Worm (Caenorhabditis elegans) whole organism, L3 larva: ENCODE results near the gene mre-11.

Experiments
- R02D3.7 ChIP-seq: fragments of 150-350 bp; optimal IDR thresholded peaks from 2 replicates; lab custom pipeline; 2014; ENCODE audit warnings: missing biosample characterization, missing genetic modification characterization
- aly-2 ChIP-seq: fragments of 150-350 bp; optimal IDR thresholded peaks from 2 replicates; lab custom pipeline; 2014; ENCODE audit warnings: missing biosample characterization, missing genetic modification characterization
- ama-1 ChIP-seq: fragments of 150-350 bp; optimal IDR thresholded peaks from 2 replicates; lab custom pipeline; 2018
- ceh-16 ChIP-seq: sonication (generic microtip); optimal IDR thresholded peaks from 2 replicates; lab custom pipeline; 2017; ENCODE audit warnings: missing biosample characterization, missing genetic modification characterization
- ceh-28 ChIP-seq: fragments of 150-350 bp; optimal IDR thresholded peaks from 2 replicates; lab custom pipeline; 2014; ENCODE audit warnings: missing biosample characterization, missing genetic modification reagents, missing genetic modification characterization
- ceh-82 ChIP-seq: fragments of 150-350 bp; optimal IDR thresholded peaks from 2 replicates; lab custom pipeline; 2014; ENCODE audit warnings: missing biosample characterization, missing genetic modification characterization
- ceh-9 ChIP-seq: sonication (generic microtip); optimal IDR thresholded peaks from 2 replicates; lab custom pipeline; 2018; ENCODE audit warnings: missing biosample characterization, missing genetic modification characterization
- daf-12 ChIP-seq: fragments of 150-350 bp; optimal IDR thresholded peaks from 2 replicates; lab custom pipeline; 2014; ENCODE audit warnings: missing biosample characterization, missing genetic modification reagents, missing genetic modification characterization
- egl-27 ChIP-seq: sonication (generic microtip); optimal IDR thresholded peaks from 4 replicates; lab custom pipeline; 2017; ENCODE audit warnings: missing biosample characterization, missing genetic modification reagents, missing genetic modification characterization
- egl-5 ChIP-seq: fragments of 150-350 bp; optimal IDR thresholded peaks from 2 replicates; lab custom pipeline; 2017; ENCODE audit warnings: missing biosample characterization, missing genetic modification reagents, missing genetic modification characterization, inconsistent platforms
- elt-1 ChIP-seq: fragments of 150-350 bp; optimal IDR thresholded peaks from 2 replicates; lab custom pipeline; 2014; ENCODE audit warnings: missing biosample characterization, missing genetic modification characterization
- elt-2 ChIP-seq: sonication (generic microtip); optimal IDR thresholded peaks from 2 replicates; lab custom pipeline; 2016; ENCODE audit warnings: missing genetic modification reagents, mild to moderate bottlenecking, missing genetic modification characterization, missing compliant biosample characterization
- eor-1 ChIP-seq, 2 experiments: fragments of 150-350 bp; optimal IDR thresholded peaks; 2 replicates each; lab custom pipeline; 2014 to 2018; ENCODE audit warnings: missing biosample characterization in 2 of 2, missing genetic modification characterization in 2 of 2
- fkh-10 ChIP-seq: sonication (generic microtip); optimal IDR thresholded peaks from 2 replicates; lab custom pipeline; 2017; ENCODE audit warnings: missing biosample characterization, missing genetic modification reagents, missing genetic modification characterization
- fkh-2 ChIP-seq: fragments of 150-350 bp; optimal IDR thresholded peaks from 2 replicates; lab custom pipeline; 2014; ENCODE audit warnings: missing biosample characterization, missing genetic modification reagents, missing genetic modification characterization
- fos-1 ChIP-seq: fragments of 150-350 bp; optimal IDR thresholded peaks from 2 replicates; lab custom pipeline; 2014; ENCODE audit warnings: missing biosample characterization, missing genetic modification characterization
- hmg-11 ChIP-seq: sonication (generic microtip); optimal IDR thresholded peaks from 2 replicates; lab custom pipeline; 2016; ENCODE audit warnings: missing genetic modification characterization, missing compliant biosample characterization
- jun-1 ChIP-seq: fragments of 150-350 bp; optimal IDR thresholded peaks from 2 replicates; lab custom pipeline; 2014; ENCODE audit warnings: missing biosample characterization, missing genetic modification reagents, missing genetic modification characterization
- lin-15B ChIP-seq: fragments of 150-350 bp; optimal IDR thresholded peaks from 2 replicates; lab custom pipeline; 2014; ENCODE audit warnings: missing biosample characterization, missing genetic modification characterization
- lin-39 ChIP-seq: fragments of 150-350 bp; optimal IDR thresholded peaks from 2 replicates; lab custom pipeline; 2018; ENCODE audit warnings: missing biosample characterization, missing genetic modification reagents, missing genetic modification characterization
- lsy-12 ChIP-seq: sonication (generic microtip); optimal IDR thresholded peaks from 2 replicates; lab custom pipeline; 2016; ENCODE audit warnings: mild to moderate bottlenecking, missing genetic modification characterization, missing compliant biosample characterization
- mdl-1 ChIP-seq: fragments of 150-350 bp; optimal IDR thresholded peaks from 2 replicates; lab custom pipeline; 2014; ENCODE audit warnings: missing biosample characterization, missing genetic modification characterization
- mml-1 ChIP-seq: fragments of 150-350 bp; sonication (generic microtip); optimal IDR thresholded peaks from 3 replicates; lab custom pipeline; 2014; ENCODE audit warnings: missing biosample characterization, missing genetic modification characterization
- nfya-1 ChIP-seq: sonication (generic microtip); optimal IDR thresholded peaks from 2 replicates; lab custom pipeline; 2017; ENCODE audit warnings: missing genetic modification characterization, mild to moderate bottlenecking, missing compliant biosample characterization, antibody characterized with exemption, moderate library complexity; ENCODE audit not compliant: insufficient read depth
- nhr-11 ChIP-seq: fragments of 150-350 bp; optimal IDR thresholded peaks from 2 replicates; lab custom pipeline; 2014; ENCODE audit warnings: missing biosample characterization, missing genetic modification characterization
- nhr-12 ChIP-seq: fragments of 150-350 bp; optimal IDR thresholded peaks from 2 replicates; lab custom pipeline; 2014; ENCODE audit warnings: missing biosample characterization, missing genetic modification characterization
- nhr-23 ChIP-seq: fragments of 150-350 bp; optimal IDR thresholded peaks from 2 replicates; lab custom pipeline; 2014; ENCODE audit warnings: missing biosample characterization, missing genetic modification reagents, missing genetic modification characterization
- nhr-237 ChIP-seq: fragments of 150-350 bp; optimal IDR thresholded peaks from 2 replicates; lab custom pipeline; 2014; ENCODE audit warnings: missing biosample characterization, missing genetic modification characterization
- nhr-25 ChIP-seq: sonication (generic microtip); optimal IDR thresholded peaks from 2 replicates; lab custom pipeline; 2017; ENCODE audit warnings: missing biosample characterization, missing genetic modification characterization
- nhr-28 ChIP-seq: fragments of 150-350 bp; optimal IDR thresholded peaks from 2 replicates; lab custom pipeline; 2014; ENCODE audit warnings: missing biosample characterization, missing genetic modification characterization
- nhr-43 ChIP-seq: sonication (generic microtip); optimal IDR thresholded peaks from 2 replicates; lab custom pipeline; 2016; ENCODE audit warnings: mild to moderate bottlenecking, missing genetic modification characterization, missing compliant biosample characterization; ENCODE audit not compliant: poor library complexity, severe bottlenecking
- nhr-67 ChIP-seq: fragments of 150-350 bp; optimal IDR thresholded peaks from 2 replicates; lab custom pipeline; 2014; ENCODE audit warnings: missing biosample characterization, missing genetic modification characterization
- nhr-76 ChIP-seq: fragments of 150-350 bp; sonication (generic microtip); optimal IDR thresholded peaks from 5 replicates; lab custom pipeline; 2014; ENCODE audit warnings: missing biosample characterization, missing genetic modification characterization
- nhr-77 ChIP-seq: fragments of 150-350 bp; optimal IDR thresholded peaks from 2 replicates; lab custom pipeline; 2014; ENCODE audit warnings: missing biosample characterization, missing genetic modification characterization
- pha-4 ChIP-seq: fragments of 150-350 bp; optimal IDR thresholded peaks from 2 replicates; lab custom pipeline; 2014; ENCODE audit warnings: missing biosample characterization, missing genetic modification reagents, missing genetic modification characterization
- pqm-1 ChIP-seq: fragments of 150-350 bp; optimal IDR thresholded peaks from 2 replicates; lab custom pipeline; 2017; ENCODE audit warnings: missing biosample characterization, missing genetic modification characterization, inconsistent platforms
- sea-2 ChIP-seq: fragments of 150-350 bp; sonication (generic microtip); optimal IDR thresholded peaks from 4 replicates; lab custom pipeline; 2014; ENCODE audit warnings: missing biosample characterization, missing genetic modification reagents, missing genetic modification characterization
- skn-1 ChIP-seq: fragments of 150-350 bp; optimal IDR thresholded peaks from 2 replicates; lab custom pipeline; 2014; ENCODE audit warnings: missing biosample characterization, missing genetic modification characterization
- snpc-4 ChIP-seq: fragments of 150-350 bp; optimal IDR thresholded peaks from 2 replicates; lab custom pipeline; 2014; ENCODE audit warnings: missing biosample characterization, missing genetic modification characterization
- tbx-2 ChIP-seq: sonication (generic microtip); optimal IDR thresholded peaks from 2 replicates; lab custom pipeline; 2016; ENCODE audit warnings: mild to moderate bottlenecking, missing genetic modification characterization, missing compliant biosample characterization
- unc-39 ChIP-seq: sonication (generic microtip); optimal IDR thresholded peaks from 4 replicates; lab custom pipeline; 2017; ENCODE audit warnings: missing biosample characterization, missing genetic modification characterization
- unc-62 ChIP-seq: fragments of 150-350 bp; sonication (generic microtip); optimal IDR thresholded peaks from 4 replicates; lab custom pipeline; 2014; ENCODE audit warnings: missing biosample characterization, missing genetic modification reagents, missing genetic modification characterization
- zag-1 ChIP-seq: fragments of 150-350 bp; optimal IDR thresholded peaks from 2 replicates; lab custom pipeline; 2014; ENCODE audit warnings: missing biosample characterization, missing genetic modification characterization
- ztf-11 ChIP-seq: fragments of 150-350 bp; optimal IDR thresholded peaks from 2 replicates; lab custom pipeline; 2014; ENCODE audit warnings: missing biosample characterization, missing genetic modification characterization
- ztf-4 ChIP-seq: fragments of 150-350 bp; optimal IDR thresholded peaks from 2 replicates; lab custom pipeline; 2014; ENCODE audit warnings: missing biosample characterization, missing genetic modification characterization

The mre-11 gene

DNA sequence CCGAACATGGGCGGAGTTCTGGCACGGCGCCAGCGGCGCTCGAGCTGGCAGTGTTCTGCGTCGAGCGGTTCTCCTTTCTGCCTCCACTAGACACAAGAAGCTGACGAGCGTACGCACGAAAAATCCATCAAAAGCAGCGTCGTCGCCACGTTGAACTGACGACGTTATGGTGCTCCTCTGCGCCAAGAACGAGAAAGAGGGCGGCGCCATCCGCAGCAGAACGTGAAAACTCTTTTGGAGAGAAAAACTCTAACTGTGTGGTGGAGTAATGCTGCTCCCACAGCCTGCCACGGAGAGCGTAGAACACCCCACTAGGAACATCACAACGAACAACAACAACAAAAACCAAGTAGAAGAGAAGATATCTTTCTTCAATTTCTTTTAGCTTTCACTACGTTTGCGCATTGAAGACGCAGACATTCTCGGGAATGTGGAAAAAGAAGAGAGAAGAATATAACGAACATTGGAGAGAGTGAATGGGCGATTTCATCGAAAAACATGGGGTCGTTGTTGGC lies 14.7 kb downstream of the mre-11 start:
- TF ChIP-seq nhr-77 (tag; lab: Kevin White, UChicago): no peak
- no peak for TF ChIP-seq zag-1 (tag; lab: Kevin White, UChicago)
- TF ChIP-seq elt-1 (tag; lab: Kevin White, UChicago): no peak
- peak; percentile 66 for TF ChIP-seq ama-1 (lab: Kevin White, UChicago)
- TF ChIP-seq fkh-10 (GFP tag; lab: Kevin White, UChicago): no peak
- TF ChIP-seq ceh-9: no peak
- TF ChIP-seq lin-15B (tag; lab: Kevin White, UChicago): no peak
- peak; percentile 11 for TF ChIP-seq nhr-43
- no peak for TF ChIP-seq daf-12 (tag; lab: Kevin White, UChicago)
- no peak for TF ChIP-seq pqm-1 (tag; lab: Kevin White, UChicago)
- no peak for TF ChIP-seq nhr-11
- no peak for TF ChIP-seq nhr-67
- TF ChIP-seq nhr-23 (tag; lab: Kevin White, UChicago): peak; percentile 73
- TF ChIP-seq elt-2: no peak
- TF ChIP-seq nhr-28 (tag; lab: Kevin White, UChicago): no peak
- peak; percentile 37 for TF ChIP-seq nfya-1
- no peak for TF ChIP-seq nhr-76 (tag; lab: Kevin White, UChicago)
- no peak for TF ChIP-seq nhr-12 (tag; lab: Kevin White, UChicago)
- TF ChIP-seq R02D3.7 (tag; lab: Kevin White, UChicago): no peak
- no peak for TF ChIP-seq ztf-11 (tag; lab: Kevin White, UChicago)
- TF ChIP-seq sea-2: no peak
- TF ChIP-seq unc-62: no peak
- no peak for TF ChIP-seq unc-39
- TF ChIP-seq pha-4 (tag; lab: Kevin White, UChicago): no peak
- TF ChIP-seq lsy-12: no peak
- TF ChIP-seq ceh-28: no peak
- no peak for TF ChIP-seq ceh-16 (tag; lab: Kevin White, UChicago)
- peak; percentile 90 for TF ChIP-seq lin-39 (tag; lab: Kevin White, UChicago)
- TF ChIP-seq nhr-237 (tag; lab: Kevin White, UChicago): no peak
- no peak for TF ChIP-seq eor-1 (tag; optimal IDR thresholded peaks at IDR 0.05; lab: Kevin White, UChicago)
- peak; percentile 27 for TF ChIP-seq mdl-1 (tag; lab: Kevin White, UChicago)
- TF ChIP-seq egl-27 (tag; lab: Kevin White, UChicago): no peak
- TF ChIP-seq jun-1 (tag; lab: Kevin White, UChicago): no peak
- TF ChIP-seq ceh-82 (tag; lab: Kevin White, UChicago): no peak
- no peak for TF ChIP-seq hmg-11 (tag; lab: Kevin White, UChicago)
- TF ChIP-seq egl-5: peak; percentile 71
- TF ChIP-seq tbx-2: no peak
- no peak for TF ChIP-seq ztf-4 (tag; lab: Kevin White, UChicago)
- TF ChIP-seq fos-1 (tag; lab: Kevin White, UChicago): no peak
- no peak for TF ChIP-seq aly-2 (tag; lab: Kevin White, UChicago)
- no peak for TF ChIP-seq snpc-4
- no peak for TF ChIP-seq fkh-2 (tag; lab: Kevin White, UChicago)
- no peak for TF ChIP-seq nhr-25 (tag; lab: Kevin White, UChicago)
- no peak for TF ChIP-seq skn-1 (tag; lab: Kevin White, UChicago)
- no peak for TF ChIP-seq mml-1 (tag; lab: Kevin White, UChicago)

DNA sequence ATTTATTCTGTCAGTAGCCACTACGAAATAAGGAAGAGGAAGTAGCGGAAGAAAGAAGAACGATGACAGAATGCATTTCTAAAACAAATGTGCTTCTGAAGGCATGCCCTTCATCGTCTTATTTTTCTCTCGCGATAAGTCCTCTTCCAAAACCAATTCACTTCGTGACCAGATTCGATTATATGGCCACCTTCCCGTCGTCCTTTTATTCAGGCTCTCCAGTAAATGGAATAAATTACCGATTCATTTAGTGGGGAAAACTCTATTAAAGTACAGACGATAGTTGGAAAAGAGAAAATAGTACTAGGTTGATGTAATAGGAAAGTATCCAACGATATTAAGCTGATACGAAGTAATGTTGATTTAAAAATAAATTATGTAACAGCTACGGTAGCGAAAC lies 15.4 kb downstream of the mre-11 start:
- no peak for TF ChIP-seq aly-2 (tag; lab: Kevin White, UChicago)
